Fruit fly (Drosophila melanogaster) whole organism, prepupa: ENCODE data around the gene CG15728.
A peak's percentile ranks its signal among the peaks of the same experiment; 100 is the strongest.

Experiments used
- Blimp-1 ChIP-seq: fragments of 200-800 bp; sonication (Bioruptor generic); optimal IDR thresholded peaks from 3 replicates; lab custom pipeline; 2017; ENCODE audit warnings: missing biosample characterization, missing genetic modification characterization, mild to moderate bottlenecking, moderate library complexity, missing genetic modification reagents
- CG10631 ChIP-seq: fragments of 200-800 bp; sonication (Bioruptor generic); optimal IDR thresholded peaks from 2 replicates; lab custom pipeline; 2016; ENCODE audit warnings: missing biosample characterization, missing genetic modification characterization
- CG11294 ChIP-seq: fragments of 200-800 bp; sonication (Bioruptor generic); IDR thresholded peaks from 2 replicates; pipeline ENCODE4 v1.3.6; 2022; ENCODE audit warnings: missing biosample characterization, missing genetic modification characterization
- CG11762 ChIP-seq: fragments of 200-800 bp; sonication (Bioruptor generic); optimal IDR thresholded peaks from 3 replicates; lab custom pipeline; 2016; ENCODE audit warnings: missing biosample characterization, missing genetic modification characterization; ENCODE audit not compliant: insufficient read depth
- CG11902 ChIP-seq: fragments of 200-800 bp; sonication (Bioruptor generic); optimal IDR thresholded peaks from 3 replicates; lab custom pipeline; 2016; ENCODE audit warnings: missing biosample characterization, missing genetic modification characterization
- CG1621 ChIP-seq: fragments of 200-800 bp; sonication (Bioruptor generic); optimal IDR thresholded peaks from 3 replicates; lab custom pipeline; 2018; ENCODE audit warnings: missing biosample characterization, mild to moderate bottlenecking, missing genetic modification characterization
- CG16779 ChIP-seq: fragments of 200-800 bp; sonication (Bioruptor generic); optimal IDR thresholded peaks from 3 replicates; lab custom pipeline; 2017; ENCODE audit warnings: missing biosample characterization, mild to moderate bottlenecking, missing genetic modification characterization
- CG3032 ChIP-seq: fragments of 200-800 bp; optimal IDR thresholded peaks from 2 replicates; lab custom pipeline; 2019; ENCODE audit warnings: missing biosample characterization, mild to moderate bottlenecking, missing genetic modification characterization, moderate library complexity
- CG32006 ChIP-seq: fragments of 200-800 bp; sonication (Bioruptor generic); optimal IDR thresholded peaks from 3 replicates; lab custom pipeline; 2017; ENCODE audit warnings: missing biosample characterization, mild to moderate bottlenecking, missing genetic modification characterization
- CG34406 ChIP-seq: fragments of 200-800 bp; sonication (Bioruptor generic); optimal IDR thresholded peaks from 3 replicates; lab custom pipeline; 2016; ENCODE audit warnings: missing biosample characterization, missing genetic modification characterization
- CG3919 ChIP-seq: fragments of 200-800 bp; sonication (Bioruptor generic); optimal IDR thresholded peaks from 3 replicates; lab custom pipeline; 2016; ENCODE audit warnings: missing biosample characterization, missing genetic modification characterization
- CG6163 ChIP-seq: fragments of 200-800 bp; sonication (Bioruptor generic); IDR thresholded peaks from 3 replicates; pipeline ENCODE4 v1.3.6; 2022; ENCODE audit warnings: missing biosample characterization, missing genetic modification characterization
- CG6792 ChIP-seq: fragments of 200-800 bp; sonication (Bioruptor generic); optimal IDR thresholded peaks from 3 replicates; lab custom pipeline; 2016; ENCODE audit warnings: missing biosample characterization, missing genetic modification characterization
- CG6808 ChIP-seq: fragments of 200-800 bp; sonication (Bioruptor generic); optimal IDR thresholded peaks from 3 replicates; lab custom pipeline; 2017; ENCODE audit warnings: missing biosample characterization, missing genetic modification characterization, mild to moderate bottlenecking, moderate library complexity, missing genetic modification reagents
- CG6854 ChIP-seq: fragments of 200-800 bp; sonication (Bioruptor generic); optimal IDR thresholded peaks from 2 replicates; lab custom pipeline; 2017; ENCODE audit warnings: missing biosample characterization, mild to moderate bottlenecking, missing genetic modification characterization
- CG7368 ChIP-seq: fragments of 200-800 bp; sonication (Bioruptor generic); optimal IDR thresholded peaks from 3 replicates; lab custom pipeline; 2016; ENCODE audit warnings: missing biosample characterization, missing genetic modification characterization
- CG8119 ChIP-seq: fragments of 200-800 bp; sonication (Bioruptor generic); IDR thresholded peaks from 3 replicates; pipeline ENCODE4 v1.3.6; 2022; ENCODE audit warnings: missing biosample characterization, missing genetic modification characterization
- CG8632 ChIP-seq: fragments of 200-800 bp; sonication (Bioruptor generic); optimal IDR thresholded peaks from 3 replicates; lab custom pipeline; 2016; ENCODE audit warnings: missing biosample characterization, missing genetic modification characterization
- CG9139 ChIP-seq: fragments of 200-800 bp; sonication (Bioruptor generic); optimal IDR thresholded peaks from 3 replicates; lab custom pipeline; 2017; ENCODE audit warnings: missing biosample characterization, mild to moderate bottlenecking, missing genetic modification characterization
- Eip75B ChIP-seq: fragments of 200-800 bp; sonication (Bioruptor generic); optimal IDR thresholded peaks from 3 replicates; lab custom pipeline; 2016; ENCODE audit warnings: missing biosample characterization, missing genetic modification characterization
- Eip93F ChIP-seq: fragments of 200-800 bp; sonication (Bioruptor generic); optimal IDR thresholded peaks from 2 replicates; lab custom pipeline; 2016; ENCODE audit warnings: missing biosample characterization, mild to moderate bottlenecking, missing genetic modification characterization
- Ets21C ChIP-seq: fragments of 200-800 bp; sonication (Bioruptor generic); optimal IDR thresholded peaks from 3 replicates; lab custom pipeline; 2016; ENCODE audit warnings: missing biosample characterization, missing genetic modification characterization
- Gug ChIP-seq: fragments of 200-800 bp; sonication (Bioruptor generic); IDR thresholded peaks from 2 replicates; pipeline ENCODE4 v1.3.6; 2022; ENCODE audit warnings: missing biosample characterization, missing genetic modification characterization
- Hr39 ChIP-seq: fragments of 200-800 bp; sonication (Bioruptor generic); optimal IDR thresholded peaks from 2 replicates; lab custom pipeline; 2016; ENCODE audit warnings: missing biosample characterization, missing genetic modification characterization
- Hr4 ChIP-seq: fragments of 200-800 bp; sonication (Bioruptor generic); optimal IDR thresholded peaks from 3 replicates; lab custom pipeline; 2016; ENCODE audit warnings: missing biosample characterization, missing genetic modification characterization
- Lpt ChIP-seq: fragments of 200-800 bp; sonication (Bioruptor generic); optimal IDR thresholded peaks from 3 replicates; lab custom pipeline; 2016; ENCODE audit warnings: missing biosample characterization, missing genetic modification characterization
- Met ChIP-seq: fragments of 200-800 bp; sonication (Bioruptor generic); optimal IDR thresholded peaks from 3 replicates; lab custom pipeline; 2016; ENCODE audit warnings: missing biosample characterization, missing genetic modification characterization
- Smox ChIP-seq: fragments of 200-800 bp; sonication (Bioruptor generic); optimal IDR thresholded peaks from 3 replicates; lab custom pipeline; 2016; ENCODE audit warnings: missing biosample characterization, missing genetic modification characterization
- Sox102F ChIP-seq: fragments of 200-800 bp; sonication (Bioruptor generic); optimal IDR thresholded peaks from 2 replicates; lab custom pipeline; 2016; ENCODE audit warnings: missing biosample characterization, mild to moderate bottlenecking, missing genetic modification characterization
- Sox14 ChIP-seq: fragments of 200-800 bp; sonication (Bioruptor generic); optimal IDR thresholded peaks from 3 replicates; lab custom pipeline; 2016; ENCODE audit warnings: missing biosample characterization, missing genetic modification characterization
- Sox15 ChIP-seq: fragments of 200-800 bp; sonication (Bioruptor generic); optimal IDR thresholded peaks from 3 replicates; lab custom pipeline; 2016; ENCODE audit warnings: missing biosample characterization, missing genetic modification characterization
- achi ChIP-seq: fragments of 200-800 bp; sonication (Bioruptor generic); optimal IDR thresholded peaks from 3 replicates; lab custom pipeline; 2016; ENCODE audit warnings: missing biosample characterization, missing genetic modification characterization
- acj6 ChIP-seq: fragments of 200-800 bp; sonication (Bioruptor generic); optimal IDR thresholded peaks from 3 replicates; lab custom pipeline; 2016; ENCODE audit warnings: missing biosample characterization, missing genetic modification characterization
- cyc ChIP-seq: fragments of 200-800 bp; sonication (Bioruptor generic); optimal IDR thresholded peaks from 3 replicates; lab custom pipeline; 2016; ENCODE audit warnings: missing biosample characterization, missing genetic modification characterization
- dac ChIP-seq: fragments of 200-800 bp; sonication (Bioruptor generic); optimal IDR thresholded peaks from 2 replicates; lab custom pipeline; 2017; ENCODE audit warnings: missing biosample characterization, mild to moderate bottlenecking, missing genetic modification characterization
- dsx ChIP-seq: fragments of 200-800 bp; optimal IDR thresholded peaks from 3 replicates; lab custom pipeline; 2019; ENCODE audit warnings: missing biosample characterization, mild to moderate bottlenecking, missing genetic modification characterization, moderate library complexity; ENCODE audit not compliant: poor library complexity, severe bottlenecking
- eg ChIP-seq: fragments of 200-800 bp; sonication (Bioruptor generic); IDR thresholded peaks from 3 replicates; pipeline ENCODE4 v1.3.6; 2022; ENCODE audit warnings: missing biosample characterization, missing genetic modification characterization
- esn ChIP-seq: fragments of 200-800 bp; sonication (Bioruptor generic); optimal IDR thresholded peaks from 2 replicates; lab custom pipeline; 2016; ENCODE audit warnings: missing biosample characterization, mild to moderate bottlenecking, missing genetic modification characterization, moderate library complexity
- fd59A ChIP-seq: fragments of 200-800 bp; sonication (Bioruptor generic); optimal IDR thresholded peaks from 2 replicates; lab custom pipeline; 2017; ENCODE audit warnings: missing biosample characterization, mild to moderate bottlenecking, missing genetic modification characterization, missing genetic modification reagents
- fd85E ChIP-seq: fragments of 200-800 bp; sonication (Bioruptor generic); optimal IDR thresholded peaks from 3 replicates; lab custom pipeline; 2016; ENCODE audit warnings: missing biosample characterization, missing genetic modification characterization
- fkh ChIP-seq: fragments of 200-800 bp; sonication (Bioruptor generic); optimal IDR thresholded peaks from 3 replicates; lab custom pipeline; 2017; ENCODE audit warnings: missing biosample characterization, mild to moderate bottlenecking, missing genetic modification characterization, moderate library complexity
- lz ChIP-seq: fragments of 200-800 bp; sonication (Bioruptor generic); optimal IDR thresholded peaks from 3 replicates; lab custom pipeline; 2016; ENCODE audit warnings: missing biosample characterization, missing genetic modification characterization
- net ChIP-seq: fragments of 200-800 bp; sonication (Bioruptor generic); optimal IDR thresholded peaks from 3 replicates; lab custom pipeline; 2016; ENCODE audit warnings: missing biosample characterization, missing genetic modification characterization
- pdm3 ChIP-seq: fragments of 200-800 bp; sonication (Bioruptor generic); optimal IDR thresholded peaks from 3 replicates; lab custom pipeline; 2016; ENCODE audit warnings: missing biosample characterization, missing genetic modification characterization
- salr ChIP-seq, 2 experiments: fragments of 200-800 bp; sonication (Bioruptor generic); optimal IDR thresholded peaks; 3 replicates each; lab custom pipeline; 2016 to 2018; ENCODE audit warnings: missing biosample characterization in 2 of 2, missing genetic modification characterization in 2 of 2, mild to moderate bottlenecking in 1 of 2
- spab ChIP-seq: fragments of 200-800 bp; sonication (Bioruptor generic); optimal IDR thresholded peaks from 2 replicates; lab custom pipeline; 2017; ENCODE audit warnings: missing biosample characterization, mild to moderate bottlenecking, missing genetic modification characterization, missing genetic modification reagents
- ss ChIP-seq, 2 experiments: fragments of 200-800 bp; sonication (Bioruptor generic); optimal IDR thresholded peaks; 2 replicates in 1 of 2; 3 replicates in 1 of 2; lab custom pipeline; 2017 to 2018; ENCODE audit warnings: mild to moderate bottlenecking in 2 of 2, missing biosample characterization in 2 of 2, missing genetic modification characterization in 2 of 2, moderate library complexity in 1 of 2
- svp ChIP-seq: fragments of 200-800 bp; sonication (Bioruptor generic); peaks from one replicate; lab custom pipeline; 2016; ENCODE audit warnings: missing biosample characterization, missing genetic modification characterization
- vri ChIP-seq: fragments of 200-800 bp; sonication (Bioruptor generic); optimal IDR thresholded peaks from 3 replicates; lab custom pipeline; 2016; ENCODE audit warnings: missing biosample characterization, mild to moderate bottlenecking, missing genetic modification characterization

CG15728 gene

DNA sequence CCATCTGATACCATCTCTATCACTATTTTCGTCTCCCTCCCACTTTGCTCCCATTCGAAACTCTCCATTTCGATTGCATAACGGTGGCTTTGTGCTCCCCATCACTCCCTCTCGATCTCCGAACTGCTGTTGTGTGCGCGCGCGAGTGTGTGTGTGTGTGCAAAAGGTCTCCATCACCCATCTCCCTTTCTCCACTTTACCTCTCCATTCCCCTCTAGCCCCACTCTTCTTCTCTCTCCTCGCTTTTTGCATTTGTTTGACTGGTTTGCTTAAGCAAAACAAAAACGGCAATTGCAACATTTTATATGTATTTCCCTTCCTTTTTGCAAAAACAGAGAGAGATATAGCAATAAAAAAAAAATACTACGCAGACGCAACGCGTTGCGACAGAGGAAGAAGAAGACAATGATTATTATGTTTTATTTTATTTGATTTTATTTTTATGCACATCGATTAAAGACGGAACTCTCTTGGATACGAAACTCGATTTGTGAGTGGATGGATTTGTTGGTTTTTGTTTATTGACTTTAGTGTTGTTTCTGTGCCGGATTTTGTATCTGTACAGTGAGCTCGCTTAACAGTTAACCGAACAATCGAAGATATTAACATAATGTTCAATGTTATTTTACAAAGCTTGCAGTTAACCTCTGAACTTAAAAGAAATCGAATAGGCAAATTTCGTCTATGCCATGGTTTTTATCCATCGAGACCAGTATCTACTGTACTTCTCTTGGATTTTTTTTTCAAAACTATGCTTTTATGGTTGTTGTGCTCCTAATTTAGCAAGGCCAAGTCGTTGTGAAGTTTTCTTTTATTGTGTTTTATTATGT, 45.8 kb downstream of the CG15728 start:
- peak; percentile 14 for TF ChIP-seq Eip93F (GFP tag; lab: Kevin White, UChicago)
- TF ChIP-seq fd85E (GFP tag; lab: Kevin White, UChicago) = no peak
- peak; percentile 56 for TF ChIP-seq CG1621 (tag; lab: Kevin White, UChicago)
- peak; percentile 78 for TF ChIP-seq Hr39 (GFP tag; lab: Kevin White, UChicago)
- peak; percentile 97 for TF ChIP-seq vri (GFP tag; lab: Kevin White, UChicago)
- peak; percentile 70 for TF ChIP-seq esn
- peak; percentile 63 for TF ChIP-seq CG9139
- peak; percentile 69 for TF ChIP-seq Hr4 (GFP tag; lab: Kevin White, UChicago)
- TF ChIP-seq Sox102F (GFP tag; lab: Kevin White, UChicago) = peak; percentile 76
- peak; percentile 58 for TF ChIP-seq spab (GFP tag; lab: Kevin White, UChicago)
- peak; percentile 81 for TF ChIP-seq CG3919 (GFP tag; lab: Kevin White, UChicago)
- TF ChIP-seq svp (GFP tag; lab: Kevin White, UChicago) = peak; percentile 82
- TF ChIP-seq fkh (GFP tag; lab: Kevin White, UChicago) = peak; percentile 1
- TF ChIP-seq salr (GFP tag; optimal IDR thresholded peaks at IDR 0.05; lab: Kevin White, UChicago) = peak; percentile 51 to 72
- peak; percentile 60 for TF ChIP-seq CG6163 (GFP tag; lab: Robert Waterston, UW)
- peak; percentile 66; the same call in 2 of the 3 replicates for TF ChIP-seq CG8119
- TF ChIP-seq Sox15 = peak; percentile 63
- peak; percentile 41; the same call in 1 of the 2 replicates for TF ChIP-seq Gug
- peak; percentile 77 for TF ChIP-seq achi
- peak; percentile 86 for TF ChIP-seq eg (GFP tag; lab: Robert Waterston, UW)
- peak; percentile 57 for TF ChIP-seq CG7368 (GFP tag; lab: Kevin White, UChicago)
- peak; percentile 35 for TF ChIP-seq CG16779 (tag; lab: Kevin White, UChicago)
- TF ChIP-seq fd59A = peak; percentile 68
- peak; percentile 81 for TF ChIP-seq pdm3 (GFP tag; lab: Kevin White, UChicago)
- peak; percentile 63 for TF ChIP-seq Blimp-1 (GFP tag; lab: Kevin White, UChicago)
- peak; percentile 72 for TF ChIP-seq CG10631 (GFP tag; lab: Kevin White, UChicago)
- TF ChIP-seq Met (GFP tag; lab: Kevin White, UChicago) = peak; percentile 80
- TF ChIP-seq Eip75B (GFP tag; lab: Kevin White, UChicago) = peak; percentile 69
- peak; percentile 29 for TF ChIP-seq CG6854
- TF ChIP-seq dac (GFP tag; lab: Kevin White, UChicago) = peak; percentile 43
- peak; percentile 71 for TF ChIP-seq Sox14 (GFP tag; lab: Kevin White, UChicago)
- peak; percentile 60 for TF ChIP-seq CG11294 (GFP tag; lab: Robert Waterston, UW)
- TF ChIP-seq ss (GFP tag; optimal IDR thresholded peaks at IDR 0.05; lab: Kevin White, UChicago) = peak; percentile 74 to 87
- TF ChIP-seq lz (GFP tag; lab: Kevin White, UChicago) = peak; percentile 67
- TF ChIP-seq CG6808 = peak; percentile 81
- TF ChIP-seq cyc = peak; percentile 71
- peak; percentile 50 for TF ChIP-seq net (GFP tag; lab: Kevin White, UChicago)
- TF ChIP-seq CG32006 = peak; percentile 74
- TF ChIP-seq Ets21C (GFP tag; lab: Kevin White, UChicago) = peak; percentile 53
- peak; percentile 57 for TF ChIP-seq CG11902 (GFP tag; lab: Kevin White, UChicago)
- TF ChIP-seq CG6792 = peak; percentile 61
- peak; percentile 72 for TF ChIP-seq acj6 (GFP tag; lab: Kevin White, UChicago)
- peak; percentile 63 for TF ChIP-seq CG34406 (GFP tag; lab: Kevin White, UChicago)
- peak; percentile 68 for TF ChIP-seq CG8632
- TF ChIP-seq dsx (GFP tag; lab: Kevin White, UChicago) = peak; percentile 91
- peak; percentile 40 for TF ChIP-seq Lpt (GFP tag; lab: Kevin White, UChicago)
- TF ChIP-seq CG3032 = peak; percentile 58
- TF ChIP-seq CG11762 (GFP tag; lab: Kevin White, UChicago) = peak; percentile 53
- peak; percentile 68 for TF ChIP-seq Smox
